Fruit fly (Drosophila melanogaster) whole organism, pupa: Measurements from ENCODE around the gene ATPsyndelta.
A peak's percentile ranks its signal among the peaks of the same experiment; 100 is the strongest.

ENCODE experiments used
- CG12605 ChIP-seq: fragments of 200-800 bp; sonication (Bioruptor generic); IDR thresholded peaks from 2 replicates; pipeline ENCODE4 v1.3.6; 2022; ENCODE audit warnings: missing biosample characterization, missing genetic modification characterization
- CG13204 ChIP-seq: fragments of 200-800 bp; sonication (Bioruptor generic); optimal IDR thresholded peaks from 2 replicates; lab custom pipeline; 2018; ENCODE audit warnings: missing biosample characterization, mild to moderate bottlenecking, missing genetic modification characterization, moderate library complexity
- CG14655 ChIP-seq: fragments of 200-800 bp; sonication (Bioruptor generic); optimal IDR thresholded peaks from 3 replicates; lab custom pipeline; 2017; ENCODE audit warnings: mild to moderate bottlenecking, missing biosample characterization, missing genetic modification reagents, missing genetic modification characterization
- CG17806 ChIP-seq: fragments of 200-800 bp; sonication (Bioruptor generic); optimal IDR thresholded peaks from 2 replicates; lab custom pipeline; 2018; ENCODE audit warnings: missing biosample characterization, mild to moderate bottlenecking, missing genetic modification characterization, moderate library complexity
- CG32121 ChIP-seq: fragments of 200-800 bp; sonication (Bioruptor generic); IDR thresholded peaks from 2 replicates; pipeline ENCODE4 v1.3.6; 2022; ENCODE audit warnings: missing biosample characterization, missing genetic modification characterization
- CG8159 ChIP-seq: fragments of 200-800 bp; sonication (Bioruptor generic); optimal IDR thresholded peaks from 3 replicates; lab custom pipeline; 2018; ENCODE audit warnings: missing biosample characterization, mild to moderate bottlenecking, missing genetic modification characterization, moderate library complexity
- CG9948 ChIP-seq: fragments of 200-800 bp; sonication (Bioruptor generic); optimal IDR thresholded peaks from 2 replicates; lab custom pipeline; 2018; ENCODE audit warnings: missing biosample characterization, mild to moderate bottlenecking, missing genetic modification characterization, moderate library complexity
- EcR ChIP-seq: fragments of 200-800 bp; sonication (Bioruptor generic); optimal IDR thresholded peaks from 3 replicates; lab custom pipeline; 2019; ENCODE audit warnings: missing biosample characterization, missing genetic modification characterization, mild to moderate bottlenecking, moderate library complexity, missing genetic modification reagents
- Ets98B ChIP-seq: fragments of 200-800 bp; sonication (Bioruptor generic); IDR thresholded peaks from 2 replicates; pipeline ENCODE4 v1.3.6; 2022; ENCODE audit warnings: missing biosample characterization, missing genetic modification characterization
- gl ChIP-seq: fragments of 200-800 bp; sonication (Bioruptor generic); optimal IDR thresholded peaks from 2 replicates; lab custom pipeline; 2018; ENCODE audit warnings: missing biosample characterization, mild to moderate bottlenecking, missing genetic modification characterization
- rn ChIP-seq: fragments of 200-800 bp; sonication (Bioruptor generic); IDR thresholded peaks from 2 replicates; pipeline ENCODE4 v1.3.6; 2022; ENCODE audit warnings: missing biosample characterization, missing genetic modification characterization

DNA sequence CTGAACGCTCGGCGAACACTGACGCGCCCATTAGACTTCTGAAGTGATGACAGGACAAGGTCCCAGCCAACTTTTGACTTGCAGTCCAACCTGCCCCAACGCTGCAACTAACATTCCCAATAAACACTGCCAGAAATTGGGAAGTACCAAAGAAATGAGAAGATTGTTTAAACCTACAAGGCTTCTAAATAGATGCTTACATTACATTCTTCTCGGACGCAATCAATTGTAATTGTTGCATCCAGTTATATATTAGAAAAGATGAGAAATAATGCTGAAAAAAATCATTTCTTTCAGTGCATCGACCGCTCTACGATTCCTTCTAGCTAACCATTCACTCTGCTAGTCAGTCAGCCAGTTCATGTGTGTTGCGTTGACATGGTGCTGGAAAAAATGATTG, 10.2 kb upstream of the ATPsyndelta start:
- TF ChIP-seq gl (tag; lab: Kevin White, UChicago) = no peak
- TF ChIP-seq CG17806 (tag; lab: Kevin White, UChicago) = peak; percentile 58
- peak; percentile 4 for TF ChIP-seq CG13204 (GFP tag; lab: Kevin White, UChicago)
- TF ChIP-seq CG14655 (GFP tag; lab: Kevin White, UChicago) = peak; percentile 67
- TF ChIP-seq Ets98B (GFP tag; lab: Robert Waterston, UW) = no peak
- no peak for TF ChIP-seq CG12605 (GFP tag; lab: Robert Waterston, UW)
- TF ChIP-seq rn (GFP tag; lab: Robert Waterston, UW) = no peak
- no peak for TF ChIP-seq CG32121 (GFP tag; lab: Robert Waterston, UW)
- peak; percentile 69 for TF ChIP-seq CG9948 (tag; lab: Kevin White, UChicago)
- no peak for TF ChIP-seq EcR (GFP tag; lab: Kevin White, UChicago)
- peak; percentile 60 for TF ChIP-seq CG8159 (tag; lab: Kevin White, UChicago)
